Fruit fly (Drosophila melanogaster) Kc167 (cell line): ENCODE measurements around the gene Cdk5alpha.

Experiments
- Myc ChIP-seq: fragments of >200 bp; optimal IDR thresholded peaks from 2 replicates; lab custom pipeline; 2017; ENCODE audit warnings: missing external identifiers
- Sin3A ChIP-seq: fragments of >200 bp; optimal IDR thresholded peaks from 2 replicates; lab custom pipeline; 2018; ENCODE audit warnings: missing external identifiers
- h ChIP-seq: fragments of >200 bp; optimal IDR thresholded peaks from 3 replicates; lab custom pipeline; 2018; ENCODE audit warnings: missing external identifiers
- insv ChIP-seq: fragments of >200 bp; optimal IDR thresholded peaks from 3 replicates; lab custom pipeline; 2018; ENCODE audit warnings: missing external identifiers
- psq ChIP-seq: fragments of >200 bp; optimal IDR thresholded peaks from 2 replicates; lab custom pipeline; 2017; ENCODE audit warnings: missing external identifiers
- ttk ChIP-seq: sonication (Bioruptor generic); optimal IDR thresholded peaks from 2 replicates; lab custom pipeline; 2017; ENCODE audit warnings: missing external identifiers

- TF ChIP-seq Sin3A (lab: Kevin White, UChicago) (no peak), ttk (lab: Kevin White, UChicago) (no peak), insv (lab: Kevin White, UChicago) (no peak), h (lab: Kevin White, UChicago) (no peak), psq (lab: Kevin White, UChicago) (no peak), Myc (lab: Kevin White, UChicago) (no peak)
Observed at dm6 chr2L:10277362-10277761, 33.4 kb downstream of the Cdk5alpha start.
